Worm (Caenorhabditis elegans): ENCODE measurements around the gene F14H12.8.

- no peak for TF ChIP-seq nfya-1 (tag; optimal IDR thresholded peaks at IDR 0.05)
- TF ChIP-seq hlh-13 (GFP tag; optimal IDR thresholded peaks at IDR 0.05): no peak
- no peak for TF ChIP-seq ceh-34 (tag; optimal IDR thresholded peaks at IDR 0.05)
- no peak for TF ChIP-seq ref-2 (tag; optimal IDR thresholded peaks at IDR 0.05)
- TF ChIP-seq ama-1 (optimal IDR thresholded peaks at IDR 0.05): no peak
- no peak for TF ChIP-seq ceh-19 (GFP tag; optimal IDR thresholded peaks at IDR 0.05)
- TF ChIP-seq ceh-48 (tag; optimal IDR thresholded peaks at IDR 0.05): no peak
- no peak for TF ChIP-seq hlh-30 (tag; optimal IDR thresholded peaks at IDR 0.05; ENCODE audit: insufficient read depth)
- no peak for TF ChIP-seq C08G9.2 (tag; optimal IDR thresholded peaks at IDR 0.05)
These were observed 47.7 kb downstream of the F14H12.8 start for ce11 chrX:4317095-4317494.
